Fruit fly (Drosophila melanogaster) whole organism, embryonic: ENCODE data around the gene Gr64f.
A peak's percentile ranks its signal among the peaks of the same experiment; 100 is the strongest.

Experiments
- CG10209 ChIP-seq: fragments of 200-800 bp; sonication (Bioruptor generic); optimal IDR thresholded peaks from 3 replicates; lab custom pipeline; 2017; ENCODE audit warnings: missing biosample characterization, mild to moderate bottlenecking, missing genetic modification characterization, missing genetic modification reagents
- CG10267 ChIP-seq: fragments of 200-800 bp; sonication (Bioruptor generic); optimal IDR thresholded peaks from 2 replicates; lab custom pipeline; 2018; ENCODE audit warnings: missing biosample characterization, mild to moderate bottlenecking, missing genetic modification characterization, moderate library complexity
- CG12104 ChIP-seq: fragments of 200-800 bp; sonication (Bioruptor generic); optimal IDR thresholded peaks from 3 replicates; lab custom pipeline; 2016; ENCODE audit warnings: missing biosample characterization, missing genetic modification characterization
- CG12659 ChIP-seq: fragments of 200-800 bp; sonication (Bioruptor generic); optimal IDR thresholded peaks from 3 replicates; lab custom pipeline; 2017; ENCODE audit warnings: mild to moderate bottlenecking, missing biosample characterization, missing genetic modification reagents, missing genetic modification characterization
- CG13424 ChIP-seq: fragments of 200-800 bp; sonication (Bioruptor generic); optimal IDR thresholded peaks from 2 replicates; lab custom pipeline; 2019; ENCODE audit warnings: missing biosample characterization, mild to moderate bottlenecking, missing genetic modification characterization, moderate library complexity
- CG13894 ChIP-seq: fragments of 200-800 bp; sonication (Bioruptor generic); optimal IDR thresholded peaks from 3 replicates; lab custom pipeline; 2018; ENCODE audit warnings: missing biosample characterization, mild to moderate bottlenecking, missing genetic modification characterization, moderate library complexity
- CG15514 ChIP-seq: fragments of 200-800 bp; sonication (Bioruptor generic); optimal IDR thresholded peaks from 3 replicates; lab custom pipeline; 2017; ENCODE audit warnings: missing biosample characterization, missing genetic modification characterization, mild to moderate bottlenecking, moderate library complexity, missing genetic modification reagents
- CG1603 ChIP-seq: fragments of 200-800 bp; sonication (Bioruptor generic); optimal IDR thresholded peaks from 2 replicates; lab custom pipeline; 2019; ENCODE audit warnings: missing biosample characterization, mild to moderate bottlenecking, missing genetic modification characterization, moderate library complexity
- CG17361 ChIP-seq: fragments of 200-800 bp; sonication (Bioruptor generic); IDR thresholded peaks from 3 replicates; pipeline ENCODE4 v1.3.6; 2022; ENCODE audit warnings: missing biosample characterization, missing genetic modification characterization
- CG18599 ChIP-seq: fragments of 200-800 bp; sonication (Bioruptor generic); optimal IDR thresholded peaks from 3 replicates; lab custom pipeline; 2017; ENCODE audit warnings: missing biosample characterization, missing genetic modification characterization, mild to moderate bottlenecking, moderate library complexity, missing genetic modification reagents
- CG2120 ChIP-seq: fragments of 200-800 bp; sonication (Bioruptor generic); optimal IDR thresholded peaks from 3 replicates; lab custom pipeline; 2016; ENCODE audit warnings: missing biosample characterization, missing genetic modification characterization
- CG2678 ChIP-seq: fragments of 200-800 bp; sonication (Bioruptor generic); optimal IDR thresholded peaks from 3 replicates; lab custom pipeline; 2019; ENCODE audit warnings: missing biosample characterization, mild to moderate bottlenecking, missing genetic modification characterization, moderate library complexity
- CG2712 ChIP-seq: fragments of 200-800 bp; optimal IDR thresholded peaks from 3 replicates; lab custom pipeline; 2019; ENCODE audit warnings: missing biosample characterization, mild to moderate bottlenecking, missing genetic modification characterization, moderate library complexity
- CG31224 ChIP-seq: fragments of 200-800 bp; sonication (Bioruptor generic); IDR thresholded peaks from 2 replicates; pipeline ENCODE4 v1.3.6; 2022; ENCODE audit warnings: missing biosample characterization, missing genetic modification characterization
- CG5953 ChIP-seq: fragments of 200-800 bp; sonication (Bioruptor generic); IDR thresholded peaks from 2 replicates; pipeline ENCODE4 v1.3.6; 2022; ENCODE audit warnings: missing biosample characterization, missing genetic modification characterization
- CG7556 ChIP-seq: fragments of 200-800 bp; sonication (Bioruptor generic); optimal IDR thresholded peaks from 2 replicates; lab custom pipeline; 2017; ENCODE audit warnings: missing biosample characterization, mild to moderate bottlenecking, missing genetic modification characterization
- CG7839 ChIP-seq: fragments of 200-800 bp; sonication (Bioruptor generic); optimal IDR thresholded peaks from 3 replicates; lab custom pipeline; 2018; ENCODE audit warnings: missing biosample characterization, mild to moderate bottlenecking, missing genetic modification characterization, moderate library complexity
- CG9727 ChIP-seq: fragments of 200-800 bp; sonication (Bioruptor generic); optimal IDR thresholded peaks from 3 replicates; lab custom pipeline; 2017; ENCODE audit warnings: missing biosample characterization, mild to moderate bottlenecking, missing genetic modification characterization
- Camta ChIP-seq: fragments of 200-800 bp; sonication (Bioruptor generic); optimal IDR thresholded peaks from 2 replicates; lab custom pipeline; 2016; ENCODE audit warnings: missing biosample characterization, missing genetic modification characterization
- CoRest ChIP-seq: fragments of 200-800 bp; sonication (Bioruptor generic); optimal IDR thresholded peaks from 3 replicates; lab custom pipeline; 2018; ENCODE audit warnings: missing biosample characterization, mild to moderate bottlenecking, missing genetic modification characterization, moderate library complexity
- Deaf1 ChIP-seq: fragments of 200-800 bp; optimal IDR thresholded peaks from 3 replicates; lab custom pipeline; 2019; ENCODE audit warnings: missing biosample characterization, mild to moderate bottlenecking, missing genetic modification characterization, moderate library complexity
- Fer1 ChIP-seq: fragments of 200-800 bp; sonication (Bioruptor generic); optimal IDR thresholded peaks from 2 replicates; lab custom pipeline; 2017; ENCODE audit warnings: missing biosample characterization, mild to moderate bottlenecking, missing genetic modification characterization
- Fer2 ChIP-seq: fragments of 200-800 bp; sonication (Bioruptor generic); optimal IDR thresholded peaks from 2 replicates; lab custom pipeline; 2018; ENCODE audit warnings: missing biosample characterization, mild to moderate bottlenecking, missing genetic modification characterization, moderate library complexity
- H15 ChIP-seq: fragments of 200-800 bp; sonication (Bioruptor generic); IDR thresholded peaks from 3 replicates; pipeline ENCODE4 v1.3.6; 2022; ENCODE audit warnings: missing biosample characterization, missing genetic modification characterization
- HHEX ChIP-seq: fragments of 200-800 bp; sonication (Bioruptor generic); optimal IDR thresholded peaks from 3 replicates; lab custom pipeline; 2017; ENCODE audit warnings: missing biosample characterization, mild to moderate bottlenecking, missing genetic modification characterization, missing genetic modification reagents
- HLH3B ChIP-seq: fragments of 200-800 bp; sonication (Bioruptor generic); IDR thresholded peaks from 2 replicates; pipeline ENCODE4 v1.3.6; 2022; ENCODE audit warnings: missing biosample characterization, missing genetic modification characterization
- Hmr ChIP-seq: fragments of 200-800 bp; sonication (Bioruptor generic); optimal IDR thresholded peaks from 3 replicates; lab custom pipeline; 2017; ENCODE audit warnings: mild to moderate bottlenecking, missing biosample characterization, missing genetic modification reagents, missing genetic modification characterization
- Hr51 ChIP-seq, 2 experiments: fragments of 200-800 bp; sonication (Bioruptor generic); optimal IDR thresholded peaks; 2 replicates in 1 of 2; 3 replicates in 1 of 2; lab custom pipeline; 2016 to 2018; ENCODE audit warnings: missing biosample characterization in 2 of 2, missing genetic modification characterization in 2 of 2, mild to moderate bottlenecking in 1 of 2, moderate library complexity in 1 of 2
- Meics ChIP-seq: fragments of 200-800 bp; sonication (Bioruptor generic); optimal IDR thresholded peaks from 2 replicates; lab custom pipeline; 2017; ENCODE audit warnings: missing biosample characterization, mild to moderate bottlenecking, missing genetic modification characterization
- Nf-YB ChIP-seq: fragments of 200-800 bp; sonication (Bioruptor generic); optimal IDR thresholded peaks from 3 replicates; lab custom pipeline; 2019; ENCODE audit warnings: missing biosample characterization, mild to moderate bottlenecking, missing genetic modification characterization, moderate library complexity
- Ptx1 ChIP-seq: fragments of 200-800 bp; sonication (Bioruptor generic); IDR thresholded peaks from 2 replicates; pipeline ENCODE4 v1.3.6; 2022; ENCODE audit warnings: missing biosample characterization, missing genetic modification characterization
- Sox102F ChIP-seq: fragments of 200-800 bp; sonication (Bioruptor generic); optimal IDR thresholded peaks from 2 replicates; lab custom pipeline; 2018; ENCODE audit warnings: missing biosample characterization, mild to moderate bottlenecking, missing genetic modification characterization, moderate library complexity
- Xbp1 ChIP-seq: fragments of 200-800 bp; sonication (Bioruptor generic); optimal IDR thresholded peaks from 3 replicates; lab custom pipeline; 2016; ENCODE audit warnings: missing biosample characterization, mild to moderate bottlenecking, missing genetic modification characterization
- Xrp1 ChIP-seq: fragments of 200-800 bp; sonication (Bioruptor generic); IDR thresholded peaks from 2 replicates; pipeline ENCODE4 v1.3.6; 2022; ENCODE audit warnings: missing biosample characterization, missing genetic modification characterization
- ap ChIP-seq: fragments of 200-800 bp; sonication (Bioruptor generic); IDR thresholded peaks from 2 replicates; pipeline ENCODE4 v1.3.6; 2022; ENCODE audit warnings: missing biosample characterization, missing genetic modification characterization
- dan ChIP-seq: fragments of 200-800 bp; sonication (Bioruptor generic); IDR thresholded peaks from 2 replicates; pipeline ENCODE4 v1.3.6; 2022; ENCODE audit warnings: missing biosample characterization, missing genetic modification characterization
- dmrt99B ChIP-seq: fragments of 200-800 bp; sonication (Bioruptor generic); optimal IDR thresholded peaks from 2 replicates; lab custom pipeline; 2018; ENCODE audit warnings: missing biosample characterization, mild to moderate bottlenecking, missing genetic modification characterization, moderate library complexity
- gem ChIP-seq: fragments of 200-800 bp; sonication (Bioruptor generic); optimal IDR thresholded peaks from 2 replicates; lab custom pipeline; 2019; ENCODE audit warnings: missing biosample characterization, mild to moderate bottlenecking, missing genetic modification characterization, moderate library complexity
- gsb ChIP-seq: fragments of 200-800 bp; sonication (Bioruptor generic); IDR thresholded peaks from 2 replicates; pipeline ENCODE4 v1.3.6; 2022; ENCODE audit warnings: missing biosample characterization, missing genetic modification characterization
- lab ChIP-seq: fragments of 200-800 bp; sonication (Bioruptor generic); optimal IDR thresholded peaks from 3 replicates; lab custom pipeline; 2017; ENCODE audit warnings: missing biosample characterization, missing genetic modification characterization, mild to moderate bottlenecking, moderate library complexity, missing genetic modification reagents
- lola ChIP-seq, 3 experiments: fragments of >200 bp in 2 of 3; fragments of 200-800 bp in 1 of 3; sonication (Bioruptor generic) in 1 of 3; optimal IDR thresholded peaks; 2 replicates each; lab custom pipeline; 2017 to 2019; ENCODE audit warnings: missing biosample characterization in 3 of 3, missing genetic modification characterization in 3 of 3, mild to moderate bottlenecking in 1 of 3, moderate library complexity in 1 of 3
- nau ChIP-seq: fragments of 200-800 bp; sonication (Bioruptor generic); optimal IDR thresholded peaks from 3 replicates; lab custom pipeline; 2017; ENCODE audit warnings: missing biosample characterization, mild to moderate bottlenecking, missing genetic modification characterization, missing genetic modification reagents
- phol ChIP-seq: fragments of 200-800 bp; sonication (Bioruptor generic); optimal IDR thresholded peaks from 3 replicates; lab custom pipeline; 2018; ENCODE audit warnings: missing biosample characterization, mild to moderate bottlenecking, missing genetic modification characterization, moderate library complexity
- prd ChIP-seq, 3 experiments: fragments of >200 bp in 2 of 3; fragments of 200-800 bp in 1 of 3; sonication (Bioruptor generic) in 1 of 3; optimal IDR thresholded peaks in 2 of 3; IDR thresholded peaks in 1 of 3; 2 replicates in 2 of 3; 3 replicates in 1 of 3; pipeline versions ENCODE4 v1.3.6 to Lab custom; 2017 to 2022; ENCODE audit warnings: missing biosample characterization in 1 of 3, missing genetic modification characterization in 1 of 3
- row ChIP-seq: fragments of 200-800 bp; sonication (Bioruptor generic); IDR thresholded peaks from 3 replicates; pipeline ENCODE4 v1.3.6; 2022; ENCODE audit warnings: missing biosample characterization, missing genetic modification characterization
- scrt ChIP-seq: fragments of 200-800 bp; sonication (Bioruptor generic); optimal IDR thresholded peaks from 2 replicates; lab custom pipeline; 2018; ENCODE audit warnings: missing biosample characterization, mild to moderate bottlenecking, missing genetic modification characterization, moderate library complexity
- sens ChIP-seq: fragments of 200-800 bp; sonication (Bioruptor generic); peaks from one replicate; lab custom pipeline; 2016; ENCODE audit warnings: missing biosample characterization, missing genetic modification characterization

The Gr64f gene

DNA sequence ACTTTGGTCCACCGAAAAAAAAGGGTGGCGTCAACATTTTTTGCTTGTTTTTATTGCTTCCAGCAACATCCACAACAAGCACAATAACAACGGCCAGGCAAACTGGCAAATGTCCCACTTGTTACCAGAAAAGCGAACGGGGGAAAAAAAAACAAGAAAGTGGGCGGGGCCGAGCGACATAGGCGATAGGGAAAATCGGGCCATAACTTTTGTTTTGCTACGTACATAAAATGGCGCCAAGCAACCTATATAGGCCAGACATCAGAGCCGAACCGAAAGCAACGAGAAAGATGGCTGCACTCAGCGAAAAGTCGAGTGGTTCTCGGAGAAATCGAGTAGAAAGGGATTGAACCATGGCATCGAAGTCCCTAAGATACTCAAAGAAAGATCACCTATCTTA is 28.3 kb upstream of the Gr64f start (continued):
- peak; percentile 40 for TF ChIP-seq Hmr (GFP tag; lab: Kevin White, UChicago)
- no peak for TF ChIP-seq Fer2 (tag; lab: Kevin White, UChicago)
- peak; percentile 77 for TF ChIP-seq scrt (GFP tag; lab: Kevin White, UChicago)
- TF ChIP-seq Deaf1 (tag; lab: Kevin White, UChicago) = no peak
- peak; percentile 5 for TF ChIP-seq CG12659 (GFP tag; lab: Kevin White, UChicago)
- no peak for TF ChIP-seq prd (optimal IDR thresholded peaks at IDR 0.05; lab: Kevin White, UChicago)
- peak; percentile 42; the same call in 1 of the 3 replicates for TF ChIP-seq prd (GFP tag; IDR thresholded peaks at IDR 0.05; lab: Robert Waterston, UW)
- no peak for TF ChIP-seq HLH3B (GFP tag; lab: Robert Waterston, UW)
- 0 out of 3 replicates have a peak, but pooled peaks have one; percentile 37 for TF ChIP-seq CG17361
- peak; percentile 22 for TF ChIP-seq CG2678 (tag; lab: Kevin White, UChicago)
- peak; percentile 21 for TF ChIP-seq CG10209 (GFP tag; lab: Kevin White, UChicago)
- no peak for TF ChIP-seq CG1603 (tag; lab: Kevin White, UChicago)
- TF ChIP-seq CG2120 (GFP tag; lab: Kevin White, UChicago) = peak; percentile 34
- no peak for TF ChIP-seq sens
- 0 out of 2 replicates have a peak, but pooled peaks have one; percentile 26 for TF ChIP-seq Xrp1 (GFP tag; lab: Robert Waterston, UW)
- peak; percentile 39 for TF ChIP-seq CG7556 (GFP tag; lab: Kevin White, UChicago)
- no peak for TF ChIP-seq HHEX (GFP tag; lab: Kevin White, UChicago)
- peak; percentile 7 for TF ChIP-seq Sox102F (GFP tag; lab: Kevin White, UChicago)
- peak; percentile 62 for TF ChIP-seq CG13894 (tag; lab: Kevin White, UChicago)
- TF ChIP-seq CG9727 (GFP tag; lab: Kevin White, UChicago) = peak; percentile 3
- TF ChIP-seq Ptx1 (GFP tag; lab: Robert Waterston, UW) = 0 out of 2 replicates have a peak, but pooled peaks have one; percentile 6
- peak; percentile 7 for TF ChIP-seq CoRest (tag; lab: Kevin White, UChicago)
- peak; percentile 1 for TF ChIP-seq lab
- peak; percentile 35; the same call in 1 of the 3 replicates for TF ChIP-seq row (GFP tag; lab: Robert Waterston, UW)
- TF ChIP-seq Xbp1 (GFP tag; lab: Kevin White, UChicago) = peak; percentile 5
- peak; percentile 37 for TF ChIP-seq CG13424
- TF ChIP-seq, all 482 proteins: peak for 28

dm6 chr3L:4010122-4010521 is 25.5 kb upstream of the Gr64f start:
- TF ChIP-seq gem (tag; lab: Kevin White, UChicago) (peak; percentile 51), dmrt99B (tag; lab: Kevin White, UChicago) (peak; percentile 53), Hr51 (GFP tag; optimal IDR thresholded peaks at IDR 0.05; lab: Kevin White, UChicago) (peak in 1 of 2 experiments; percentile 35), Camta (GFP tag; lab: Kevin White, UChicago) (no peak), CG17361 (peak; percentile 39; the same call in 1 of the 3 replicates), Nf-YB (GFP tag; lab: Kevin White, UChicago) (no peak), phol (tag; lab: Kevin White, UChicago) (peak; percentile 30), CG10267 (tag; lab: Kevin White, UChicago) (peak; percentile 22), CG7839 (peak; percentile 38), Meics (GFP tag; lab: Kevin White, UChicago) (peak; percentile 56), dan (no peak), CG18599 (GFP tag; lab: Kevin White, UChicago) (peak; percentile 70), H15 (GFP tag; lab: Robert Waterston, UW) (no peak), Fer1 (peak; percentile 38), ap (no peak), CG31224 (GFP tag; lab: Robert Waterston, UW) (no peak), CG12104 (GFP tag; lab: Kevin White, UChicago) (no peak), CG5953 (GFP tag; lab: Robert Waterston, UW) (no peak), nau (GFP tag; lab: Kevin White, UChicago) (peak; percentile 0), prd (optimal IDR thresholded peaks at IDR 0.05; lab: Kevin White, UChicago) (no peak), prd (GFP tag; IDR thresholded peaks at IDR 0.05; lab: Robert Waterston, UW) (0 out of 3 replicates have a peak, but pooled peaks have one; percentile 4), CG2712 (peak; percentile 22), HHEX (GFP tag; lab: Kevin White, UChicago) (peak; percentile 24), CG15514 (GFP tag; lab: Kevin White, UChicago) (peak; percentile 15), lola (GFP tag; optimal IDR thresholded peaks at IDR 0.05; lab: Kevin White, UChicago) (no peak), gsb (GFP tag; lab: Robert Waterston, UW) (no peak)
